Fruit fly (Drosophila melanogaster): ENCODE data around the gene colt.

The colt gene

dm6 chr2L:2749144-2749766, 20.6 kb downstream of the colt start:
- TF ChIP-seq CG8478 (optimal IDR thresholded peaks at IDR 0.05) (no peak), CTCF (optimal IDR thresholded peaks at IDR 0.05) (no peak)

- TF ChIP-seq CG8478 (optimal IDR thresholded peaks at IDR 0.05) (no peak), CTCF (optimal IDR thresholded peaks at IDR 0.05) (no peak)
Observed at dm6 chr2L:2748480-2749143, 21.3 kb downstream of the colt start.

dm6 chr2L:2744852-2745251, 25.0 kb downstream of the colt start, which contains the start of the genes CG9961 and Cwc25:
Gene CG9961 (minus strand): TSS chr2L:2744934.
Gene Cwc25 (plus strand): TSS chr2L:2745098.
- no peak for TF ChIP-seq CTCF (optimal IDR thresholded peaks at IDR 0.05)
- no peak for TF ChIP-seq CG8478 (optimal IDR thresholded peaks at IDR 0.05)

- TF ChIP-seq CTCF (optimal IDR thresholded peaks at IDR 0.05) (peak; percentile 25 to 54), CG8478 (optimal IDR thresholded peaks at IDR 0.05) (no peak)
Observed at dm6 chr2L:2739820-2740230, 30.0 kb downstream of the colt start, which contains the start of gene Hrs. Gene Hrs (plus strand): TSS chr2L:2739986.

- TF ChIP-seq CTCF (optimal IDR thresholded peaks at IDR 0.05) = no peak
- no peak for TF ChIP-seq CG8478 (optimal IDR thresholded peaks at IDR 0.05)
Observed at dm6 chr2L:2737561-2737960, 32.3 kb downstream of the colt start.

dm6 chr2L:2735539-2735938, 34.3 kb downstream of the colt start:
- TF ChIP-seq CG8478 (optimal IDR thresholded peaks at IDR 0.05) = no peak
- TF ChIP-seq CTCF (optimal IDR thresholded peaks at IDR 0.05) = no peak

- TF ChIP-seq CTCF (optimal IDR thresholded peaks at IDR 0.05) = no peak
- TF ChIP-seq CG8478 (optimal IDR thresholded peaks at IDR 0.05) = no peak
Observed at dm6 chr2L:2734946-2735345, 34.9 kb downstream of the colt start.

- TF ChIP-seq CTCF (optimal IDR thresholded peaks at IDR 0.05) = no peak
- TF ChIP-seq CG8478 (optimal IDR thresholded peaks at IDR 0.05) = no peak
Observed at dm6 chr2L:2734215-2734614, 35.7 kb downstream of the colt start.

dm6 chr2L:2732139-2732830, 37.6 kb downstream of the colt start:
- TF ChIP-seq CG8478 (optimal IDR thresholded peaks at IDR 0.05) (no peak), CTCF (optimal IDR thresholded peaks at IDR 0.05) (no peak)

dm6 chr2L:2731370-2732138, 38.3 kb downstream of the colt start:
- TF ChIP-seq CG8478 (optimal IDR thresholded peaks at IDR 0.05) (no peak), CTCF (optimal IDR thresholded peaks at IDR 0.05) (no peak)

- TF ChIP-seq CTCF (optimal IDR thresholded peaks at IDR 0.05) (no peak), CG8478 (optimal IDR thresholded peaks at IDR 0.05) (no peak)
Observed at dm6 chr2L:2730756-2731155, 39.1 kb downstream of the colt start.

dm6 chr2L:2729882-2730281, 40.0 kb downstream of the colt start:
- TF ChIP-seq CTCF (optimal IDR thresholded peaks at IDR 0.05) = no peak
- TF ChIP-seq CG8478 (optimal IDR thresholded peaks at IDR 0.05) = no peak

- TF ChIP-seq CG8478 (optimal IDR thresholded peaks at IDR 0.05) (no peak), CTCF (optimal IDR thresholded peaks at IDR 0.05) (no peak)
Observed at dm6 chr2L:2728577-2728976, 41.3 kb downstream of the colt start.

- TF ChIP-seq CTCF (optimal IDR thresholded peaks at IDR 0.05) = no peak
Observed at dm6 chr2L:2727812-2728211, 42.1 kb downstream of the colt start.

- no peak for TF ChIP-seq CG8478 (optimal IDR thresholded peaks at IDR 0.05)
- no peak for TF ChIP-seq CTCF (optimal IDR thresholded peaks at IDR 0.05)
Observed at dm6 chr2L:2727364-2727763, 42.5 kb downstream of the colt start.

Measured in S2 (cell line).